Worm (Caenorhabditis elegans) whole organism, L4/young adult: Measurements from ENCODE around the gene C42D4.3.
A peak's percentile ranks its signal among the peaks of the same experiment; 100 is the strongest.

Experiments used
- W03F9.2 ChIP-seq: fragments of 150-350 bp; optimal IDR thresholded peaks from 2 replicates; lab custom pipeline; 2014; ENCODE audit warnings: missing biosample characterization, missing genetic modification characterization
- dao-5 ChIP-seq: sonication (generic microtip); optimal IDR thresholded peaks from 2 replicates; lab custom pipeline; 2016; ENCODE audit warnings: missing genotype, missing genetic modification characterization, moderate library complexity, missing compliant biosample characterization
- him-1 ChIP-seq: sonication (generic microtip); optimal IDR thresholded peaks from 2 replicates; lab custom pipeline; 2016; ENCODE audit warnings: missing genotype, missing genetic modification reagents, missing genetic modification characterization, missing compliant biosample characterization

Gene C42D4.3

DNA sequence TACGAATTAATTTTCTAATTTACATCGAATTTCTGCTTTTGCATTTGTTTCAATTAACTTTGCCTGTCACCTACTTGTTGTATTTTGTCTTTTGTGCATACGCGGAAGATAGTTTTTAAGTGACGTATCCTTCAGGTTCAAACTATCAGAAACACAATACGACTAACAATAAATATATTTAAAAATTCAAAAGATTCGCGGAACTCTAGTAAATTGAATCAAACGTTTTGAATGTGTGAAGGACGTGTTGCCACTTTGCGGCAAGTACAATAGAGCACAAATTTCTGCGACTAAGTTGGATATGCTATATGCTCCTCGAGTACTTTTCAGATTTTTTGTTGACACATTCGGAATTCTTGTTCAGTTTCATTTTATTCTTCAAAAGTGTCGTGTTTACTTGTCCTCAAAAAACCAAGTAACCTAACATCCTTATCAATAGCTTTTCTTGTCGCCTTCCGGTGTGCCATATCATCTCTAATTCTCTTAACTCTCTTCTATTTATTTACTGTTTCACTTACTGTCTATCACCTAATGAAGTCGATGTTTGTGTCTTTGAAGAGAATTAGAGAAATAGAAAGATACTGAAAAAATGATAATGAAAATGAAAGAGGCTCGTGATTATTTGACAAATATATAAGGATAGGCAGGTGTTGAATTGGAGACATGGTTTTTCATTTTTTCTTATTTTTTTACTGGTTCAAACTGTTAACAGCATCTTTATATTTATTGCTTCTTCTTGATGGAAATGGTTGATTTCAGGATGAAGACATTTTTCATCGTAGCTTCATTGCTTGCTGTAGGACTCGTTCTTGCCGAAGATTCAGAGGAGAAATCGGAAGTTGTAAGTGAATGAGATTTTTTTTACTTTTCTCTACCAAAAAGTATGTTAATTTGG, 9.7 kb downstream of the C42D4.3 start, which contains the start of gene srlf-7:
TSS of gene srlf-7 (plus strand) at position 760 of the 895 bp plus-strand sequence.
- TF ChIP-seq dao-5 (tag; lab: Kevin White, UChicago) (no peak), W03F9.2 (tag; lab: Kevin White, UChicago) (peak; percentile 15)

- TF ChIP-seq dao-5 (tag; lab: Kevin White, UChicago), result no peak
- TF ChIP-seq him-1, result no peak
- no peak for TF ChIP-seq W03F9.2 (tag; lab: Kevin White, UChicago)
These were observed 11.4 kb downstream of the C42D4.3 start for ce11 chrIV:7190409-7190808.

- TF ChIP-seq W03F9.2 (tag; lab: Kevin White, UChicago), result no peak
- no peak for TF ChIP-seq him-1
- no peak for TF ChIP-seq dao-5 (tag; lab: Kevin White, UChicago)
These were observed 12.7 kb downstream of the C42D4.3 start, which contains the start of gene R13A1.5 for ce11 chrIV:7191745-7192144. Gene R13A1.5, minus strand, starts transcription at chrIV:7191845.

- TF ChIP-seq dao-5 (tag; lab: Kevin White, UChicago) (no peak), W03F9.2 (tag; lab: Kevin White, UChicago) (no peak), him-1 (no peak)
These were observed 16.7 kb downstream of the C42D4.3 start, which contains the start of gene best-16 for ce11 chrIV:7195734-7196133. Gene best-16, minus strand, starts transcription at chrIV:7195834.

DNA sequence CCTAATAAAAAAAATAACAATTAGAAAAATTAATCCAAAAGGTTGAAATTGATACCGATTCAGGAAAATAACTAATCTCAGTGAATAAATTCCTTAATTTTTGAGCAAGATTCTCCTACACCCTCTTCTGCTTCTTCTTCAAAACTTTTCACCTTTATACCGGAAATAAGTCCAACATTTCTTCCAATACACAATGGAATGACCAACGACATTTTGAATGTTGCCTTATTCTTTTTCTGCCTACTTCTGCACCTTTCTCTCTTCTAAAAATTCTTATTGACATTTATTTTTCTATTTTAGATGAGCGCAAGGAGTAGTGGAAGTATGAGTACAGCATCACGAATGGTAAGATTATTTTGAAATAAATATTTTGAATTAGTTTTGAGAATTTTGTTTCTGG, 17.8 kb downstream of the C42D4.3 start, which contains the start of gene unc-8:
TSS of gene unc-8 (plus strand) at position 301 of the 400 bp plus-strand sequence.
- TF ChIP-seq W03F9.2 (tag; lab: Kevin White, UChicago), result no peak
- no peak for TF ChIP-seq dao-5 (tag; lab: Kevin White, UChicago)
- TF ChIP-seq him-1, result no peak

ce11 chrIV:7203696-7204095, 24.7 kb downstream of the C42D4.3 start, which contains the start of gene R13A1.3:
Gene R13A1.3, plus strand, starts transcription at chrIV:7203996.
- TF ChIP-seq W03F9.2 (tag; lab: Kevin White, UChicago), result no peak
- TF ChIP-seq him-1, result no peak
- no peak for TF ChIP-seq dao-5 (tag; lab: Kevin White, UChicago)

DNA sequence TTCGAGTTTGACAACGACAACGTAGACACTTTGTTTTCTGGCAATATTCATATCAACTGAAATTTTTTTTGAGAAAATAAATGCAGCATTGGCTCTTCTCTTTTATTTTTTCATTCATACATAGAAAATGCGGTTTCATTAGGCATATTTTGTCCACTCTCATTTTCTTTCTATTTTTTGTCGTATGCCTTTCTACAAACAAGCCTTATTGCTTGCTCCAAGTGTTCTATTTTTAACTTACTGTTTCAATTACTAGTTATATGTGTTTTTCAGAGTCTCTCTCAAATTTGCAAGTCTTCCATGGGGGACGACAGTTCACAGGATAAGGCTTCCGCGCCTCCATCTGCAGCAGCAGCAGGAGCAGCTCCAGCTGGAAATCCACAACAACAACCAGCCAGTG, 26.9 kb downstream of the C42D4.3 start, which contains the start of gene kcc-1:
TSS of gene kcc-1 (plus strand) at position 301 of the 400 bp plus-strand sequence.
- TF ChIP-seq dao-5 (tag; lab: Kevin White, UChicago), result no peak

- TF ChIP-seq him-1, result no peak
- no peak for TF ChIP-seq W03F9.2 (tag; lab: Kevin White, UChicago)
- no peak for TF ChIP-seq dao-5 (tag; lab: Kevin White, UChicago)
These were observed 29.9 kb downstream of the C42D4.3 start for ce11 chrIV:7208961-7209360.

DNA sequence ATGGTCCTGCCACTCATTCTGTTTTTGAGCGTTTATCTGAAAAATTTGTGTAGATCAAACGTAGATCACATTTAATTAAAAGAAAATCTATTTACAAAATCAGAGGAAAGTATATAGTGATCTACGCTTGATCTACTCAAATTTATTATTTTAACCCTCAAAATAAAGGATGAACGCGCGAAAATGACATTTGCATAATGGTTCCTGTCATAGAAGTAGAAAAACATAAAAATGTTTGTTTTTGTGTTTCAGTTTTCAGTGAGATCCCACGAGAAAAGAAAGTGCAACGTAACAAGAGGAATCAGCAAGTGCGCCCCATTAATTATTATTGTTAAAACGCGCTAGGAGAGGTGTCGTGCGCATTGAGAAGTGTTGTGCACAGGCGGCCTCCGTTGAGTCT, 32.3 kb downstream of the C42D4.3 start:
- TF ChIP-seq him-1 (no peak), W03F9.2 (tag; lab: Kevin White, UChicago) (no peak), dao-5 (tag; lab: Kevin White, UChicago) (no peak)

DNA sequence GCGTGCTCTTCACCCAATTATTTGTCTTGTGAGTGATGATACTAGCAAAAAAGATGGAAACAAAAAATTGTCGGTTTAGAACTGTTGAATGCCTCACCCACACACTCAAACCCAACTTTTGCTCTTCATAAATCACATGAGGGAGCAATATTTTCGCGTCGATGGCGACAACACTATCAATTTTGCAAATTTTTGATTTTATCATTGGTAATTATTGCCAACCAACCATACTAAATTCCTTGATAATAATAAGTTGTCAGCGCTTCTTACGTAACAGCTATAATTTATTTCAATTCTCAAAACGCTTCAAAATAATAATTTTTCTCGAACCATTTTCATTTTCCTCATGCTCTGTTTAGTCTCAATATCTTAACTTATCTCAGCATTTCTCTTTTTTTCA, 33.7 kb downstream of the C42D4.3 start:
- no peak for TF ChIP-seq dao-5 (tag; lab: Kevin White, UChicago)
- TF ChIP-seq W03F9.2 (tag; lab: Kevin White, UChicago), result no peak
- no peak for TF ChIP-seq him-1

DNA sequence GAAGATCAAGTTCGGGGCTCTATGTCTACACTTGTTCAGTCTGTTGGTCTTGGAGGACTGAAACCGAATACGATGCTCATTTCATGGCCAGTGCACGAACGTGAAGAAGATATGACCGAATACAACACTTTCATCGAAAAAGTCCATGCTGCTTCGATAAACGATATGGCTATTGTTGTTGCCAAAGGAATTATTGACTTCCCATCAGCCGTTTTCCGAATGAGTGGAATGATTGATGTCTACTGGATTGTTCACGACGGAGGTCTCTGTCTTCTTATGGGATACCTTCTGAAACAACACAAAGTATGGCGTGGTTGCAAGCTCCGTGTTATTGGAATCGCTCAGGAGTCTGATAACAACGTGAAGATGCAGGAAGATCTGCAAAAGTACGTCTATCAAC, 37.2 kb downstream of the C42D4.3 start:
- no peak for TF ChIP-seq him-1
- TF ChIP-seq dao-5 (tag; lab: Kevin White, UChicago), result no peak
- no peak for TF ChIP-seq W03F9.2 (tag; lab: Kevin White, UChicago)

DNA sequence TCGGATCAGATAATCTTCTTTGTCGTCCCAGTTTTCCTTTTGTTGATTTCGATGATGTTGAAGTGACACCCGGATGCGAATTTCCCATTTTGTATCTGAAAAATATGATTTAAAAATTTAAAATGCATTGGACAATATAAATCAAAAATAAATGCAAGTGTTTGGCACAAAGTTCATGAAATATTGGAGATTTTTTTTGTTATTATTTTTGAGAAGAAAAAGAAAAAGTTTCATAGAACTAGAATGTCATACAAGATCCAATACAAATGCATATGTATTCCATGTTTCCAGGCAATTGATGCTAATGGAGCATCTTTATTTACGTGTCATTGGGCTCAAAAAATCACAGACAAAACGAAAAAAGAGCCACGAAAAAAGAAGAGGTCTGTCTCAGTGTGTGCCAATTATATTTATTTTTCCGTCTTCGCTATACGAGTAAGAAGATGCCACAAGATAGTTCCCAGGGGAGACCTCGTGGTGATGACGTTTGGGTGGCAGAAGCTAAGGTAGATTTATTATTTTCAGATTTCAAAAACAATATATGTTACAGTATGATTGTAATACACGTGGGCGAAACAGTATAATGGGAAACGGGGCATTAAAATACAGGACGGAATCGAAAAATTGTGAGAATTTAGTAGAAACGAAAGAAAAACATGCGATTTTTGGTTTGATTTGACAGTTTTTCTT, 40.5 kb downstream of the C42D4.3 start, which contains the start of the genes glb-23 and R13A1.1:
TSS of gene glb-23 (minus strand) at position 101 of the 690 bp plus-strand sequence.
TSS of gene R13A1.1 (plus strand) at position 640 of the 690 bp plus-strand sequence.
- TF ChIP-seq him-1, result no peak
- no peak for TF ChIP-seq dao-5 (tag; lab: Kevin White, UChicago)
- TF ChIP-seq W03F9.2 (tag; lab: Kevin White, UChicago), result no peak

DNA sequence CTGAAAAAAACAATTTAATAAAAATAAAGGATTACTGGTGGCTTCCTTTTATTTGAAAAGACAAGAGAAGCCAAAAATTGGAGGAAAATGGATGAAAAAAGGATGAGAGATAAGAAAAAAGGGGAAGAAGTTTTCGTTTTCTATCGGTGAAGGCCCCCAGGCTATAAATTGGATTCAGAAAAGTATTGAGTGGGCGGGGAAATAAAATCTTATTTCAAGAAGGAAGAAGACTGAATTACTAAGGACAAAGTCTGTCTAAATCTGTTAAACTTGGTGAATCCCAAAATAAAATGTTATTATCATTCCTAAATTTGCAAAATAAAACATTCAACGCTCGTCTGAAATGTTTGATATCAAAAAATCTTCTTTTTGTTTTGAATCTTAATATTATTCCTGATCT, 43.0 kb downstream of the C42D4.3 start:
- TF ChIP-seq W03F9.2 (tag; lab: Kevin White, UChicago) (no peak), him-1 (no peak), dao-5 (tag; lab: Kevin White, UChicago) (no peak)

ce11 chrIV:7227072-7227471, 48.0 kb downstream of the C42D4.3 start, which contains the start of gene R13A1.10:
Gene R13A1.10, minus strand, starts transcription at chrIV:7227172.
- TF ChIP-seq dao-5 (tag; lab: Kevin White, UChicago), result no peak
- no peak for TF ChIP-seq him-1
- no peak for TF ChIP-seq W03F9.2 (tag; lab: Kevin White, UChicago)
